Worm (Caenorhabditis elegans): ENCODE data around the gene C49H3.12.

The C49H3.12 gene

ce11 chrIV:7924975-7925828 is 1.9 kb downstream of the C49H3.12 start (continued):
- TF ChIP-seq snpc-3.4 (tag; optimal IDR thresholded peaks at IDR 0.05) (peak; percentile 59), lin-54 (GFP tag; optimal IDR thresholded peaks at IDR 0.05) (peak; percentile 69), snpc-1.1 (tag; optimal IDR thresholded peaks at IDR 0.05; ENCODE audit: insufficient read depth) (peak; percentile 30), unc-130 (GFP tag; optimal IDR thresholded peaks at IDR 0.05) (peak; percentile 43), efl-1 (GFP tag; optimal IDR thresholded peaks at IDR 0.05) (no peak), nhr-90 (tag; optimal IDR thresholded peaks at IDR 0.05) (no peak), Y53F4B.3 (GFP tag; IDR thresholded peaks at IDR 0.05) (no peak), F10E7.11 (tag; optimal IDR thresholded peaks at IDR 0.05) (no peak), T26A5.8 (tag; optimal IDR thresholded peaks at IDR 0.05) (no peak), F52B5.7 (tag; optimal IDR thresholded peaks at IDR 0.05) (peak; percentile 18), lin-26 (GFP tag; IDR thresholded peaks at IDR 0.05) (no peak), ZK185.1 (tag; optimal IDR thresholded peaks at IDR 0.05; ENCODE audit: poor library complexity, severe bottlenecking) (no peak), chd-7 (tag; optimal IDR thresholded peaks at IDR 0.05) (no peak), lir-1 (GFP tag; conservative IDR thresholded peaks at IDR 0.05) (no peak), K12H6.12 (tag; optimal IDR thresholded peaks at IDR 0.05) (no peak), nhr-179 (tag; optimal IDR thresholded peaks at IDR 0.05) (no peak), akir-1 (GFP tag; optimal IDR thresholded peaks at IDR 0.05) (no peak), mcd-1 (GFP tag; IDR thresholded peaks at IDR 0.05) (no peak), bed-2 (GFP tag; IDR thresholded peaks at IDR 0.05) (no peak), ceh-79 (tag; optimal IDR thresholded peaks at IDR 0.05) (no peak), die-1 (tag; optimal IDR thresholded peaks at IDR 0.05) (no peak), rpc-1 (optimal IDR thresholded peaks at IDR 0.05) (no peak), rpc-1 (tag; optimal IDR thresholded peaks at IDR 0.05) (no peak), B0035.1 (tag; optimal IDR thresholded peaks at IDR 0.05) (no peak), T07F8.4 (tag; optimal IDR thresholded peaks at IDR 0.05) (no peak), atf-7 (tag; optimal IDR thresholded peaks at IDR 0.05) (no peak), ceh-27 (GFP tag; optimal IDR thresholded peaks at IDR 0.05) (no peak), repo-1 (tag; optimal IDR thresholded peaks at IDR 0.05) (peak; percentile 64)

ce11 chrIV:7923982-7924480 is 3.1 kb downstream of the C49H3.12 start, which contains the start of the genes xpo-3 and C49H3.3:
xpo-3 (minus strand) TSS chrIV:7924032.
C49H3.3 (plus strand) TSS chrIV:7924350.
- peak; percentile 17; the same call in 1 of the 2 replicates for TF ChIP-seq hmg-1.2 (GFP tag; IDR thresholded peaks at IDR 0.05)
- TF ChIP-seq nhr-80 (tag; optimal IDR thresholded peaks at IDR 0.05): peak; percentile 37
- no peak for TF ChIP-seq cebp-1 (GFP tag; IDR thresholded peaks at IDR 0.05)
- peak; percentile 25 for TF ChIP-seq cebp-1 (tag; optimal IDR thresholded peaks at IDR 0.05)
- TF ChIP-seq F33H1.4 (GFP tag; IDR thresholded peaks at IDR 0.05): peak; percentile 74
- no peak for TF ChIP-seq fkh-3 (tag; optimal IDR thresholded peaks at IDR 0.05)
- peak; percentile 56 for TF ChIP-seq attf-5 (GFP tag; optimal IDR thresholded peaks at IDR 0.05)
- TF ChIP-seq F49E8.2 (tag; optimal IDR thresholded peaks at IDR 0.05; ENCODE audit: insufficient read depth): no peak

- TF ChIP-seq madf-3 (GFP tag; IDR thresholded peaks at IDR 0.05) (no peak), chd-7 (tag; optimal IDR thresholded peaks at IDR 0.05) (no peak), ets-4 (GFP tag; optimal IDR thresholded peaks at IDR 0.05) (no peak), ceh-40 (GFP tag; IDR thresholded peaks at IDR 0.05) (no peak), ztf-25 (GFP tag; IDR thresholded peaks at IDR 0.05) (no peak), zim-3 (tag; optimal IDR thresholded peaks at IDR 0.05) (no peak), egrh-3 (GFP tag; IDR thresholded peaks at IDR 0.05) (no peak), lin-35 (GFP tag; optimal IDR thresholded peaks at IDR 0.05) (no peak), sdz-38 (tag; optimal IDR thresholded peaks at IDR 0.05) (no peak), mxl-1 (tag; optimal IDR thresholded peaks at IDR 0.05) (no peak), attf-3 (GFP tag; conservative IDR thresholded peaks at IDR 0.05) (no peak), Y79H2A.3 (GFP tag; conservative IDR thresholded peaks at IDR 0.05) (no peak), ZK185.1 (tag; optimal IDR thresholded peaks at IDR 0.05; ENCODE audit: poor library complexity, severe bottlenecking) (no peak)
These were observed 7.0 kb downstream of the C49H3.12 start, which contains the start of gene C49H3.16 for ce11 chrIV:7920126-7920525. C49H3.16 (plus strand) TSS chrIV:7920426.
